Fruit fly (Drosophila melanogaster): ENCODE measurements around the gene Brr2.
A peak's percentile ranks its signal among the peaks of the same experiment; 100 is the strongest.

Gene Brr2

dm6 chr3L:15982783-15983432, 15.2 kb upstream of the Brr2 start, which contains the start of the genes brm and Arl1 (continued):
- peak; percentile 99 for TF ChIP-seq CG10543 (GFP tag; optimal IDR thresholded peaks at IDR 0.05)
- TF ChIP-seq Nf-YA (GFP tag; IDR thresholded peaks at IDR 0.05) = peak; percentile 97
- TF ChIP-seq Spps (tag; optimal IDR thresholded peaks at IDR 0.05) = peak; percentile 95
- peak; percentile 95 for TF ChIP-seq slou (GFP tag; optimal IDR thresholded peaks at IDR 0.05)
- peak; percentile 99 for TF ChIP-seq Xbp1 (GFP tag; optimal IDR thresholded peaks at IDR 0.05)
- TF ChIP-seq gcm (GFP tag; optimal IDR thresholded peaks at IDR 0.05) = peak; percentile 94
- TF ChIP-seq CG11695 (GFP tag; IDR thresholded peaks at IDR 0.05) = peak; percentile 98
- peak; percentile 95 for TF ChIP-seq Sox100B (GFP tag; optimal IDR thresholded peaks at IDR 0.05)
- TF ChIP-seq CG6791 (GFP tag; IDR thresholded peaks at IDR 0.05; ENCODE audit: partially characterized antibody) = 0 out of 3 replicates have a peak, but pooled peaks have one; percentile 19
- no peak for TF ChIP-seq tna (GFP tag; IDR thresholded peaks at IDR 0.05; ENCODE audit: partially characterized antibody)
- peak; percentile 61 for TF ChIP-seq shn (GFP tag; optimal IDR thresholded peaks at IDR 0.05)
- TF ChIP-seq CG14050 (GFP tag; IDR thresholded peaks at IDR 0.05) = peak; percentile 98
- TF ChIP-seq cwo (GFP tag; optimal IDR thresholded peaks at IDR 0.05) = peak; percentile 94
- peak; percentile 90 for TF ChIP-seq Dad (GFP tag; optimal IDR thresholded peaks at IDR 0.05)
- TF ChIP-seq CG11504 (tag; optimal IDR thresholded peaks at IDR 0.05) = peak; percentile 97
- peak; percentile 99 for TF ChIP-seq CG6689 (GFP tag; IDR thresholded peaks at IDR 0.05)
- no peak for TF ChIP-seq CG1603 (tag; optimal IDR thresholded peaks at IDR 0.05)
- TF ChIP-seq cas (GFP tag; IDR thresholded peaks at IDR 0.05) = peak; percentile 98
- peak; percentile 97 for TF ChIP-seq CG11723 (GFP tag; optimal IDR thresholded peaks at IDR 0.05)
- peak; percentile 65 for TF ChIP-seq da (GFP tag; optimal IDR thresholded peaks at IDR 0.05)
- peak; percentile 99 for TF ChIP-seq CG4328 (GFP tag; optimal IDR thresholded peaks at IDR 0.05)
- peak; percentile 96 for TF ChIP-seq CG6765 (GFP tag; optimal IDR thresholded peaks at IDR 0.05)
- peak; percentile 40; the same call in 1 of the 2 replicates for TF ChIP-seq amos (GFP tag; IDR thresholded peaks at IDR 0.05; ENCODE audit: partially characterized antibody)
- peak; percentile 94 for TF ChIP-seq CG15514 (GFP tag; optimal IDR thresholded peaks at IDR 0.05)
- TF ChIP-seq caup (GFP tag; optimal IDR thresholded peaks at IDR 0.05; ENCODE audit: severe bottlenecking) = peak; percentile 99
- no peak for TF ChIP-seq zen2 (GFP tag; IDR thresholded peaks at IDR 0.05; ENCODE audit: partially characterized antibody)
- peak; percentile 94 for TF ChIP-seq odd (GFP tag; optimal IDR thresholded peaks at IDR 0.05)
- TF ChIP-seq Sry-δ (GFP tag; optimal IDR thresholded peaks at IDR 0.05) = peak; percentile 63
- TF ChIP-seq Nf-YB (GFP tag; optimal IDR thresholded peaks at IDR 0.05) = peak; percentile 85
- TF ChIP-seq CG1529 (GFP tag; optimal IDR thresholded peaks at IDR 0.05) = peak; percentile 93
- TF ChIP-seq tup (GFP tag; optimal IDR thresholded peaks at IDR 0.05) = peak; percentile 96
- peak; percentile 97 for TF ChIP-seq Taf1 (GFP tag; IDR thresholded peaks at IDR 0.05)
- peak; percentile 70 for TF ChIP-seq ab (GFP tag; optimal IDR thresholded peaks at IDR 0.05)
- peak; percentile 99 for TF ChIP-seq CG32772 (GFP tag; IDR thresholded peaks at IDR 0.05)
- peak; percentile 20 for TF ChIP-seq en (GFP tag; optimal IDR thresholded peaks at IDR 0.05)
- TF ChIP-seq maf-S (GFP tag; optimal IDR thresholded peaks at IDR 0.05) = peak; percentile 75
- peak; percentile 89 for TF ChIP-seq fd64A (GFP tag; optimal IDR thresholded peaks at IDR 0.05)
- peak; percentile 92 for TF ChIP-seq Asciz (GFP tag; optimal IDR thresholded peaks at IDR 0.05)
- TF ChIP-seq CG12769 (tag; optimal IDR thresholded peaks at IDR 0.05) = peak; percentile 95
- peak; percentile 98 for TF ChIP-seq CG4424 (GFP tag; optimal IDR thresholded peaks at IDR 0.05)
- peak; percentile 91 for TF ChIP-seq pho (GFP tag; optimal IDR thresholded peaks at IDR 0.05)
- TF ChIP-seq ac (GFP tag; optimal IDR thresholded peaks at IDR 0.05) = peak; percentile 77
- TF ChIP-seq CG14014 (GFP tag; IDR thresholded peaks at IDR 0.05) = peak; percentile 99
- peak; percentile 87 for TF ChIP-seq Camta (GFP tag; optimal IDR thresholded peaks at IDR 0.05)
- TF ChIP-seq CG3995 (GFP tag; optimal IDR thresholded peaks at IDR 0.05) = peak; percentile 99
- TF ChIP-seq pan (optimal IDR thresholded peaks at IDR 0.05) = no peak
- peak in 1 of 2 experiments; percentile 99 for TF ChIP-seq pan (GFP tag; optimal IDR thresholded peaks at IDR 0.05 in 1 of 2, IDR thresholded peaks at IDR 0.05 in 1 of 2)
- TF ChIP-seq crol (GFP tag; IDR thresholded peaks at IDR 0.05) = peak; percentile 76
- peak; percentile 74 for TF ChIP-seq CHES-1-like (GFP tag; optimal IDR thresholded peaks at IDR 0.05)
